Fruit fly (Drosophila melanogaster) whole organism, embryonic: ENCODE data around the gene PolA1.

Experiments
- Awh ChIP-seq: fragments of 200-800 bp; sonication (Bioruptor generic); IDR thresholded peaks from 2 replicates; pipeline ENCODE4, ENCODE4 v1.3.6; 2022; ENCODE audit warnings: missing biosample characterization, missing genetic modification characterization
- C15 ChIP-seq: fragments of 200-800 bp; sonication (Bioruptor generic); IDR thresholded peaks from 3 replicates; pipeline ENCODE4 v1.3.6; 2022; ENCODE audit warnings: missing biosample characterization, missing genetic modification characterization
- sna ChIP-seq: fragments of 200-800 bp; sonication (Bioruptor generic); IDR thresholded peaks from 2 replicates; pipeline ENCODE4 v1.3.6; 2022; ENCODE audit warnings: missing biosample characterization, missing genetic modification characterization; ENCODE audit not compliant: partially characterized antibody

dm6 chr3R:21700458-21700857, 28.9 kb upstream of the PolA1 start:
- TF ChIP-seq C15 (GFP tag; lab: Robert Waterston, UW) = no peak
- no peak for TF ChIP-seq sna
- TF ChIP-seq Awh (GFP tag; lab: Robert Waterston, UW) = no peak
